Worm (Caenorhabditis elegans): ENCODE results near the gene srh-218.

ce11 chrV:15544898-15545297 lies 51.1 kb downstream of the srh-218 start, which contains the start of gene glb-14:
- no peak for TF ChIP-seq him-1 (tag; optimal IDR thresholded peaks at IDR 0.05)
- no peak for TF ChIP-seq W03F9.2 (tag; optimal IDR thresholded peaks at IDR 0.05)
- no peak for TF ChIP-seq dao-5 (tag; optimal IDR thresholded peaks at IDR 0.05)
